Fruit fly (Drosophila melanogaster) whole organism, embryonic: Measurements from ENCODE around the gene CG13314.

Experiments used
- CG10147 ChIP-seq: fragments of 200-800 bp; sonication (Bioruptor generic); optimal IDR thresholded peaks from 2 replicates; lab custom pipeline; 2019; ENCODE audit warnings: missing biosample characterization, mild to moderate bottlenecking, missing genetic modification characterization, moderate library complexity
- CG11695 ChIP-seq: fragments of 200-800 bp; sonication (Bioruptor generic); IDR thresholded peaks from 3 replicates; pipeline ENCODE4 v1.3.6; 2022; ENCODE audit warnings: missing biosample characterization, missing genetic modification characterization
- CG12155 ChIP-seq: fragments of 200-800 bp; sonication (Bioruptor generic); optimal IDR thresholded peaks from 3 replicates; lab custom pipeline; 2016; ENCODE audit warnings: missing biosample characterization, missing genetic modification characterization
- CG12769 ChIP-seq: fragments of 200-800 bp; sonication (Bioruptor generic); optimal IDR thresholded peaks from 2 replicates; lab custom pipeline; 2019; ENCODE audit warnings: missing biosample characterization, mild to moderate bottlenecking, missing genetic modification characterization, moderate library complexity
- CG12942 ChIP-seq: fragments of 200-800 bp; sonication (Bioruptor generic); optimal IDR thresholded peaks from 3 replicates; lab custom pipeline; 2016; ENCODE audit warnings: missing biosample characterization, missing genetic modification characterization
- CG13296 ChIP-seq: fragments of 200-800 bp; sonication (Bioruptor generic); optimal IDR thresholded peaks from 3 replicates; lab custom pipeline; 2018; ENCODE audit warnings: missing biosample characterization, mild to moderate bottlenecking, missing genetic modification characterization
- CG14860 ChIP-seq: fragments of 200-800 bp; sonication (Bioruptor generic); IDR thresholded peaks from 3 replicates; pipeline ENCODE4 v1.3.6; 2022; ENCODE audit warnings: missing biosample characterization, missing genetic modification characterization; ENCODE audit not compliant: partially characterized antibody
- CG17802 ChIP-seq: fragments of 200-800 bp; sonication (Bioruptor generic); optimal IDR thresholded peaks from 2 replicates; lab custom pipeline; 2018; ENCODE audit warnings: missing biosample characterization, mild to moderate bottlenecking, missing genetic modification characterization, moderate library complexity
- CG18764 ChIP-seq: fragments of 200-800 bp; sonication (Bioruptor generic); optimal IDR thresholded peaks from 3 replicates; lab custom pipeline; 2016; ENCODE audit warnings: missing biosample characterization, missing genetic modification characterization
- CG2116 ChIP-seq: fragments of 200-800 bp; sonication (Bioruptor generic); optimal IDR thresholded peaks from 3 replicates; lab custom pipeline; 2018; ENCODE audit warnings: missing biosample characterization, mild to moderate bottlenecking, missing genetic modification characterization
- CG31365 ChIP-seq: fragments of 200-800 bp; sonication (Bioruptor generic); optimal IDR thresholded peaks from 2 replicates; lab custom pipeline; 2018; ENCODE audit warnings: missing biosample characterization, mild to moderate bottlenecking, missing genetic modification characterization
- CG4328 ChIP-seq: fragments of 200-800 bp; sonication (Bioruptor generic); optimal IDR thresholded peaks from 3 replicates; lab custom pipeline; 2017; ENCODE audit warnings: missing biosample characterization, missing genetic modification reagents, missing genetic modification characterization
- CG43689 ChIP-seq: fragments of 200-800 bp; sonication (Bioruptor generic); IDR thresholded peaks from 2 replicates; pipeline ENCODE4 v1.3.6; 2022; ENCODE audit warnings: missing biosample characterization, missing genetic modification characterization
- CG4854 ChIP-seq: fragments of 200-800 bp; sonication (Bioruptor generic); optimal IDR thresholded peaks from 2 replicates; lab custom pipeline; 2016; ENCODE audit warnings: missing biosample characterization, missing genetic modification characterization, inconsistent platforms
- CG7271 ChIP-seq: fragments of 200-800 bp; sonication (Bioruptor generic); optimal IDR thresholded peaks from 2 replicates; lab custom pipeline; 2018; ENCODE audit warnings: missing biosample characterization, mild to moderate bottlenecking, missing genetic modification characterization, moderate library complexity
- CG7357 ChIP-seq: fragments of 200-800 bp; sonication (Bioruptor generic); IDR thresholded peaks from 3 replicates; pipeline ENCODE4 v1.3.6; 2022; ENCODE audit warnings: missing biosample characterization, missing genetic modification characterization
- CG7372 ChIP-seq: fragments of 200-800 bp; sonication (Bioruptor generic); IDR thresholded peaks from 2 replicates; pipeline ENCODE4 v1.3.6; 2022; ENCODE audit warnings: missing biosample characterization, missing genetic modification characterization
- CG7963 ChIP-seq: fragments of 200-800 bp; sonication (Bioruptor generic); IDR thresholded peaks from 3 replicates; pipeline ENCODE4 v1.3.6; 2022; ENCODE audit warnings: missing biosample characterization, missing genetic modification characterization; ENCODE audit not compliant: partially characterized antibody
- CG8281 ChIP-seq: fragments of 200-800 bp; sonication (Bioruptor generic); optimal IDR thresholded peaks from 2 replicates; lab custom pipeline; 2018; ENCODE audit warnings: missing biosample characterization, mild to moderate bottlenecking, missing genetic modification characterization, moderate library complexity
- CG9797 ChIP-seq: fragments of 200-800 bp; sonication (Bioruptor generic); optimal IDR thresholded peaks from 3 replicates; lab custom pipeline; 2018; ENCODE audit warnings: missing biosample characterization, mild to moderate bottlenecking, missing genetic modification characterization
- D ChIP-seq, 2 experiments: fragments of 200-800 bp in 1 of 2; fragments of >200 bp in 1 of 2; sonication (Bioruptor generic) in 1 of 2; optimal IDR thresholded peaks; 2 replicates in 1 of 2; 3 replicates in 1 of 2; lab custom pipeline; 2017; ENCODE audit warnings: mild to moderate bottlenecking in 1 of 2, missing biosample characterization in 1 of 2, missing genetic modification characterization in 1 of 2, missing genetic modification reagents in 1 of 2
- E2f2 ChIP-seq: fragments of 200-800 bp; sonication (Bioruptor generic); IDR thresholded peaks from 2 replicates; pipeline ENCODE4 v1.3.6; 2022; ENCODE audit warnings: missing biosample characterization, missing genetic modification characterization
- Ets65A ChIP-seq: fragments of 200-800 bp; sonication (Bioruptor generic); peaks from one replicate; lab custom pipeline; 2016; ENCODE audit warnings: missing biosample characterization, missing genetic modification characterization
- HLH3B ChIP-seq: fragments of 200-800 bp; sonication (Bioruptor generic); IDR thresholded peaks from 2 replicates; pipeline ENCODE4 v1.3.6; 2022; ENCODE audit warnings: missing biosample characterization, missing genetic modification characterization
- Lhr ChIP-seq: fragments of 200-800 bp; sonication (Bioruptor generic); optimal IDR thresholded peaks from 3 replicates; lab custom pipeline; 2017; ENCODE audit warnings: mild to moderate bottlenecking, missing biosample characterization, missing genetic modification reagents, missing genetic modification characterization
- Meics ChIP-seq: fragments of 200-800 bp; sonication (Bioruptor generic); optimal IDR thresholded peaks from 2 replicates; lab custom pipeline; 2017; ENCODE audit warnings: missing biosample characterization, mild to moderate bottlenecking, missing genetic modification characterization
- NC2α ChIP-seq: fragments of 200-800 bp; sonication (Bioruptor generic); optimal IDR thresholded peaks from 2 replicates; lab custom pipeline; 2016; ENCODE audit warnings: missing biosample characterization, missing genetic modification characterization
- Sox100B ChIP-seq: fragments of 200-800 bp; sonication (Bioruptor generic); optimal IDR thresholded peaks from 3 replicates; lab custom pipeline; 2018; ENCODE audit warnings: missing biosample characterization, mild to moderate bottlenecking, missing genetic modification characterization
- Ssrp ChIP-seq: fragments of 200-800 bp; sonication (Bioruptor generic); optimal IDR thresholded peaks from 2 replicates; lab custom pipeline; 2018; ENCODE audit warnings: missing biosample characterization, mild to moderate bottlenecking, missing genetic modification characterization, moderate library complexity
- Vsx1 ChIP-seq: fragments of 200-800 bp; sonication (Bioruptor generic); optimal IDR thresholded peaks from 2 replicates; lab custom pipeline; 2017; ENCODE audit warnings: missing biosample characterization, mild to moderate bottlenecking, missing genetic modification characterization, missing genetic modification reagents
- Xbp1 ChIP-seq: fragments of 200-800 bp; sonication (Bioruptor generic); optimal IDR thresholded peaks from 3 replicates; lab custom pipeline; 2016; ENCODE audit warnings: missing biosample characterization, mild to moderate bottlenecking, missing genetic modification characterization
- abd-A ChIP-seq: fragments of 200-800 bp; sonication (Bioruptor generic); optimal IDR thresholded peaks from 3 replicates; lab custom pipeline; 2019; ENCODE audit warnings: missing biosample characterization, mild to moderate bottlenecking, missing genetic modification characterization, moderate library complexity
- btn ChIP-seq: fragments of 200-800 bp; sonication (Bioruptor generic); optimal IDR thresholded peaks from 2 replicates; lab custom pipeline; 2016; ENCODE audit warnings: missing biosample characterization, missing genetic modification characterization
- chif ChIP-seq, 2 experiments: fragments of 200-800 bp; sonication (Bioruptor generic); optimal IDR thresholded peaks; 3 replicates each; lab custom pipeline; 2016; ENCODE audit warnings: missing biosample characterization in 2 of 2, missing genetic modification characterization in 2 of 2
- ci ChIP-seq: fragments of 200-800 bp; sonication (Bioruptor generic); IDR thresholded peaks from 3 replicates; pipeline ENCODE4 v1.3.6; 2022; ENCODE audit warnings: missing biosample characterization, missing genetic modification characterization
- crol ChIP-seq: fragments of 200-800 bp; sonication (Bioruptor generic); IDR thresholded peaks from 2 replicates; pipeline ENCODE4 v1.3.6; 2022; ENCODE audit warnings: missing biosample characterization, missing genetic modification characterization
- exex ChIP-seq: fragments of 200-800 bp; sonication (Bioruptor generic); optimal IDR thresholded peaks from 4 replicates; lab custom pipeline; 2018; ENCODE audit warnings: missing biosample characterization, mild to moderate bottlenecking, missing genetic modification characterization, moderate library complexity
- fd64A ChIP-seq: fragments of 200-800 bp; sonication (Bioruptor generic); optimal IDR thresholded peaks from 3 replicates; lab custom pipeline; 2018; ENCODE audit warnings: missing biosample characterization, mild to moderate bottlenecking, missing genetic modification characterization
- gsb ChIP-seq: fragments of 200-800 bp; sonication (Bioruptor generic); IDR thresholded peaks from 2 replicates; pipeline ENCODE4 v1.3.6; 2022; ENCODE audit warnings: missing biosample characterization, missing genetic modification characterization
- oc ChIP-seq: fragments of 200-800 bp; sonication (Bioruptor generic); optimal IDR thresholded peaks from 2 replicates; lab custom pipeline; 2018; ENCODE audit warnings: missing biosample characterization, mild to moderate bottlenecking, missing genetic modification characterization, moderate library complexity
- pan ChIP-seq, 4 experiments: fragments of >200 bp in 3 of 4; fragments of 200-800 bp in 1 of 4; sonication (Bioruptor generic) in 1 of 4; optimal IDR thresholded peaks in 3 of 4; IDR thresholded peaks in 1 of 4; 2 replicates each; pipeline versions ENCODE4 v1.3.6 to Lab custom; 2017 to 2022; ENCODE audit warnings: missing biosample characterization in 2 of 4, missing genetic modification characterization in 2 of 4, mixed read lengths in 1 of 4
- psq ChIP-seq: fragments of 200-800 bp; sonication (Bioruptor generic); optimal IDR thresholded peaks from 2 replicates; lab custom pipeline; 2017; ENCODE audit warnings: missing biosample characterization, missing genetic modification characterization
- seq ChIP-seq: fragments of 200-800 bp; sonication (Bioruptor generic); IDR thresholded peaks from 2 replicates; pipeline ENCODE4 v1.3.6; 2022; ENCODE audit warnings: missing biosample characterization, missing genetic modification characterization
- shn ChIP-seq: fragments of 200-800 bp; sonication (Bioruptor generic); optimal IDR thresholded peaks from 3 replicates; lab custom pipeline; 2016; ENCODE audit warnings: missing biosample characterization, missing genetic modification characterization
- tio ChIP-seq: fragments of 200-800 bp; sonication (Bioruptor generic); optimal IDR thresholded peaks from 2 replicates; lab custom pipeline; 2017; ENCODE audit warnings: missing biosample characterization, missing genetic modification characterization, inconsistent platforms
- twi ChIP-seq: fragments of 200-800 bp; optimal IDR thresholded peaks from 2 replicates; lab custom pipeline; 2019; ENCODE audit warnings: missing biosample characterization, mild to moderate bottlenecking, missing genetic modification characterization, moderate library complexity
- unc-4 ChIP-seq: fragments of 200-800 bp; sonication (Bioruptor generic); IDR thresholded peaks from 2 replicates; pipeline ENCODE4 v1.3.6; 2022; ENCODE audit warnings: missing biosample characterization, missing genetic modification characterization; ENCODE audit not compliant: partially characterized antibody
- vnd ChIP-seq: fragments of 200-800 bp; sonication (Bioruptor generic); IDR thresholded peaks from 3 replicates; pipeline ENCODE4 v1.3.6; 2022; ENCODE audit warnings: missing biosample characterization, missing genetic modification characterization; ENCODE audit not compliant: partially characterized antibody

The CG13314 gene

dm6 chr3L:8996173-8996767 lies 14.7 kb downstream of the CG13314 start (continued):
- no peak for TF ChIP-seq btn
- TF ChIP-seq chif (GFP tag; optimal IDR thresholded peaks at IDR 0.05; lab: Kevin White, UChicago), result peak; percentile 20 to 62
- no peak for TF ChIP-seq gsb (GFP tag; lab: Robert Waterston, UW)
- TF ChIP-seq CG31365, result no peak
- TF ChIP-seq CG7357 (GFP tag; lab: Robert Waterston, UW), result peak; percentile 48; the same call in 1 of the 3 replicates
- TF ChIP-seq CG14860 (GFP tag; lab: Robert Waterston, UW), result no peak
- no peak for TF ChIP-seq crol
- TF ChIP-seq oc (tag; lab: Kevin White, UChicago), result no peak
- peak; percentile 43 for TF ChIP-seq CG12155 (GFP tag; lab: Kevin White, UChicago)
- TF ChIP-seq CG8281, result no peak
- TF ChIP-seq exex (tag; lab: Kevin White, UChicago), result no peak
- no peak for TF ChIP-seq CG12769 (tag; lab: Kevin White, UChicago)
- peak; percentile 22; the same call in 1 of the 2 replicates for TF ChIP-seq E2f2 (GFP tag; lab: Robert Waterston, UW)
- 0 out of 2 replicates have a peak, but pooled peaks have one; percentile 11 for TF ChIP-seq CG7372 (GFP tag; lab: Robert Waterston, UW)
- TF ChIP-seq fd64A (GFP tag; lab: Kevin White, UChicago), result no peak
- 0 out of 3 replicates have a peak, but pooled peaks have one; percentile 35 for TF ChIP-seq CG11695 (GFP tag; lab: Robert Waterston, UW)
- TF ChIP-seq CG13296 (GFP tag; lab: Kevin White, UChicago), result no peak
- no peak for TF ChIP-seq Vsx1 (GFP tag; lab: Kevin White, UChicago)
- TF ChIP-seq CG12942 (GFP tag; lab: Kevin White, UChicago), result peak; percentile 41
- peak; percentile 0 for TF ChIP-seq Lhr (GFP tag; lab: Kevin White, UChicago)
- TF ChIP-seq Ssrp (tag; lab: Kevin White, UChicago), result peak; percentile 72
- no peak for TF ChIP-seq CG7963 (GFP tag; lab: Robert Waterston, UW)
- no peak for TF ChIP-seq CG4328 (GFP tag; lab: Kevin White, UChicago)
- TF ChIP-seq shn (GFP tag; lab: Kevin White, UChicago), result no peak
- TF ChIP-seq NC2α (GFP tag; lab: Kevin White, UChicago), result no peak
- peak; percentile 9 for TF ChIP-seq CG18764
- TF ChIP-seq CG43689 (GFP tag; lab: Robert Waterston, UW), result no peak
- no peak for TF ChIP-seq Sox100B (GFP tag; lab: Kevin White, UChicago)
- TF ChIP-seq ci (GFP tag; lab: Robert Waterston, UW), result peak; percentile 94
- no peak for TF ChIP-seq CG9797 (GFP tag; lab: Kevin White, UChicago)
- TF ChIP-seq psq (GFP tag; lab: Kevin White, UChicago), result no peak
- no peak for TF ChIP-seq CG10147 (GFP tag; lab: Kevin White, UChicago)
- TF ChIP-seq pan (optimal IDR thresholded peaks at IDR 0.05; lab: Kevin White, UChicago), result no peak
- TF ChIP-seq pan (GFP tag; optimal IDR thresholded peaks at IDR 0.05 in 1 of 2, IDR thresholded peaks at IDR 0.05 in 1 of 2), result peak in 1 of 2 experiments; percentile 78
- no peak for TF ChIP-seq unc-4 (GFP tag; lab: Robert Waterston, UW)
- TF ChIP-seq CG4854 (GFP tag; lab: Kevin White, UChicago), result no peak
- no peak for TF ChIP-seq tio (GFP tag; lab: Kevin White, UChicago)
- no peak for TF ChIP-seq vnd
- no peak for TF ChIP-seq abd-A (tag; lab: Kevin White, UChicago)
- TF ChIP-seq CG17802 (tag; lab: Kevin White, UChicago), result no peak
- TF ChIP-seq CG2116 (GFP tag; lab: Kevin White, UChicago), result no peak
- peak; percentile 72 for TF ChIP-seq HLH3B
- TF ChIP-seq seq (GFP tag; lab: Robert Waterston, UW), result peak; percentile 57
- TF ChIP-seq twi, result peak; percentile 6
- TF ChIP-seq Meics (GFP tag; lab: Kevin White, UChicago), result peak; percentile 44
- peak; percentile 70 for TF ChIP-seq Xbp1 (GFP tag; lab: Kevin White, UChicago)
- TF ChIP-seq CG7271, result no peak
- peak; percentile 51 for TF ChIP-seq Ets65A (GFP tag; lab: Kevin White, UChicago)
- TF ChIP-seq D (optimal IDR thresholded peaks at IDR 0.05; lab: Kevin White, UChicago), result no peak
- TF ChIP-seq D (GFP tag; optimal IDR thresholded peaks at IDR 0.05; lab: Kevin White, UChicago), result peak; percentile 60
